Fruit fly (Drosophila melanogaster): ENCODE results near the gene CG5885.

CG5885 gene

dm6 chr2L:9907320-9908256 lies 10.5 kb downstream of the CG5885 start:
- TF ChIP-seq CG32121 (GFP tag; IDR thresholded peaks at IDR 0.05), result no peak
- TF ChIP-seq Pif1B (GFP tag; optimal IDR thresholded peaks at IDR 0.05), result peak; percentile 19
- TF ChIP-seq CG9948 (tag; optimal IDR thresholded peaks at IDR 0.05), result no peak
- TF ChIP-seq CG10348 (GFP tag; IDR thresholded peaks at IDR 0.05), result no peak
- TF ChIP-seq CG14655 (GFP tag; optimal IDR thresholded peaks at IDR 0.05), result no peak
- TF ChIP-seq EcR (GFP tag; optimal IDR thresholded peaks at IDR 0.05), result peak; percentile 60
- peak; percentile 31; the same call in 1 of the 2 replicates for TF ChIP-seq Ets98B (GFP tag; IDR thresholded peaks at IDR 0.05)
- TF ChIP-seq CG13204 (GFP tag; optimal IDR thresholded peaks at IDR 0.05), result peak; percentile 56
- no peak for TF ChIP-seq fd96Ca (GFP tag; IDR thresholded peaks at IDR 0.05)
- TF ChIP-seq CG34367 (tag; optimal IDR thresholded peaks at IDR 0.05), result no peak
- no peak for TF ChIP-seq rn (GFP tag; IDR thresholded peaks at IDR 0.05)
- TF ChIP-seq Pif1A (GFP tag; optimal IDR thresholded peaks at IDR 0.05), result no peak
- no peak for TF ChIP-seq D1 (tag; optimal IDR thresholded peaks at IDR 0.05)
- no peak for TF ChIP-seq Snoo (tag; optimal IDR thresholded peaks at IDR 0.05)
- TF ChIP-seq CG12605 (GFP tag; IDR thresholded peaks at IDR 0.05), result no peak
- no peak for TF ChIP-seq CG8159 (tag; optimal IDR thresholded peaks at IDR 0.05)
- TF ChIP-seq gl (tag; optimal IDR thresholded peaks at IDR 0.05), result peak; percentile 44
- TF ChIP-seq CG15710 (tag; optimal IDR thresholded peaks at IDR 0.05), result peak; percentile 13
- TF ChIP-seq CG17806 (tag; optimal IDR thresholded peaks at IDR 0.05), result no peak
- TF ChIP-seq CG8301 (tag; optimal IDR thresholded peaks at IDR 0.05), result no peak
- peak; percentile 60 for TF ChIP-seq CG4496 (GFP tag; IDR thresholded peaks at IDR 0.05)

DNA sequence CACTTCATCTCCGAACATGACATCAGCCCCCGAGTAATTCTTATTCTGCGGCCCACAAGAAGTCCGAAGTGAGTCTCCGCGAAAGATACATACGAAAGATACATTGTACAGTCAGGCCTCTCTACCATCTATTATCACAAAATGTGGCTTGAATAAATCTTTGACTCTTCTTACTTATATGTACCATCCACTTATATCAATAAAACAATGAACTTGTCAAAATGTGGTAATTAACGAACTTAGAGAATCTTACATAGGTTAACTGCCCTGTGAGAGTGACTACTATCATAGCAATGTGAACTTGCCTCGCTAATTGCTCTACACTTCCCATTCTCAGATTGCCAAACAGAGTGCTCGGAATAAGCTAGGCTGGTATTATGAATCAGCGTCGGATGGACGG lies 11.5 kb downstream of the CG5885 start:
- TF ChIP-seq CG12605 (GFP tag; IDR thresholded peaks at IDR 0.05) (peak; percentile 70), Ets98B (GFP tag; IDR thresholded peaks at IDR 0.05) (peak; percentile 74), CG8159 (tag; optimal IDR thresholded peaks at IDR 0.05) (peak; percentile 43), fd96Ca (GFP tag; IDR thresholded peaks at IDR 0.05) (peak; percentile 76; the same call in 2 of the 3 replicates), CG17806 (tag; optimal IDR thresholded peaks at IDR 0.05) (peak; percentile 38), gl (tag; optimal IDR thresholded peaks at IDR 0.05) (peak; percentile 21), CG13204 (GFP tag; optimal IDR thresholded peaks at IDR 0.05) (no peak), EcR (GFP tag; optimal IDR thresholded peaks at IDR 0.05) (no peak), rn (GFP tag; IDR thresholded peaks at IDR 0.05) (no peak), CG34367 (tag; optimal IDR thresholded peaks at IDR 0.05) (no peak), CG32121 (GFP tag; IDR thresholded peaks at IDR 0.05) (peak; percentile 56; the same call in 1 of the 2 replicates), Pif1B (GFP tag; optimal IDR thresholded peaks at IDR 0.05) (peak; percentile 17), CG4496 (GFP tag; IDR thresholded peaks at IDR 0.05) (peak; percentile 78), CG9948 (tag; optimal IDR thresholded peaks at IDR 0.05) (peak; percentile 12), CG8301 (tag; optimal IDR thresholded peaks at IDR 0.05) (peak; percentile 61), CG14655 (GFP tag; optimal IDR thresholded peaks at IDR 0.05) (peak; percentile 55), Pif1A (GFP tag; optimal IDR thresholded peaks at IDR 0.05) (peak; percentile 2), D1 (tag; optimal IDR thresholded peaks at IDR 0.05) (no peak)

- TF ChIP-seq CG32121 (GFP tag; IDR thresholded peaks at IDR 0.05) (no peak), CG13204 (GFP tag; optimal IDR thresholded peaks at IDR 0.05) (no peak), Pif1B (GFP tag; optimal IDR thresholded peaks at IDR 0.05) (no peak)
These were observed 15.1 kb downstream of the CG5885 start, which contains the start of gene Muc30E for dm6 chr2L:9903028-9903427. Gene Muc30E, minus strand, starts transcription at chr2L:9903128.

dm6 chr2L:9897296-9897695 lies 20.8 kb downstream of the CG5885 start, which contains the start of gene RpS2:
Gene RpS2, minus strand, starts transcription at chr2L:9897552.
- peak; percentile 37 for TF ChIP-seq Pif1B (GFP tag; optimal IDR thresholded peaks at IDR 0.05)
- no peak for TF ChIP-seq CG34367 (tag; optimal IDR thresholded peaks at IDR 0.05)
- TF ChIP-seq CG15710 (tag; optimal IDR thresholded peaks at IDR 0.05), result peak; percentile 10
- no peak for TF ChIP-seq Snoo (tag; optimal IDR thresholded peaks at IDR 0.05)
- TF ChIP-seq EcR (GFP tag; optimal IDR thresholded peaks at IDR 0.05), result no peak
- no peak for TF ChIP-seq CG17806 (tag; optimal IDR thresholded peaks at IDR 0.05)
- TF ChIP-seq CG8301 (tag; optimal IDR thresholded peaks at IDR 0.05), result no peak
- TF ChIP-seq rn (GFP tag; IDR thresholded peaks at IDR 0.05), result no peak
- TF ChIP-seq CG12605 (GFP tag; IDR thresholded peaks at IDR 0.05), result no peak

DNA sequence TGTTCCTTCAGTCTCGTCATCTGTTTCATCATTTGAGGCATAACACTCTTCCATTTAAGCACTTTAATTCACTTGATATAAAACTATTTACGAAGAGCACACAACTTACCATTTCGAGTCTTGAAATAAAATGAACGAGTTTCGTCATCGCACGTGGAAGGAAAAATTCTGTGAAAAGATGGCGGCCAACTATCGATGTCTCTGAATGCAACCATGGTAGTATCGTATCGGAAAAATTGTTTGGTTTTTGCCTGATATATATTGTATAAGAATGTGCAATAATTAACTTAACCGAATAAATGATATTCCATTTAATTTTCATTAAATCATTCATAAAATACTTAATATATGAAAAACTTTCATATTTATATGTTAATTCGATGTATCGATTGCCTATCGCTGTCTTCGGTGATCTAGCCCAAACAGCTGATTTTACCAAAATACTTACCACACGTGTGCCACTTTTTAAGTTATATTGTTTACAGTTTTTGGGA lies 23.2 kb downstream of the CG5885 start, which contains the start of gene Bka:
Bka (plus strand) TSS at position 417 of the 494 bp plus-strand sequence.
- TF ChIP-seq Pif1A (GFP tag; optimal IDR thresholded peaks at IDR 0.05) (no peak), CG4496 (GFP tag; IDR thresholded peaks at IDR 0.05) (peak; percentile 7; the same call in 1 of the 3 replicates), CG8301 (tag; optimal IDR thresholded peaks at IDR 0.05) (no peak), Pif1B (GFP tag; optimal IDR thresholded peaks at IDR 0.05) (peak; percentile 48), CG10348 (GFP tag; IDR thresholded peaks at IDR 0.05) (no peak), CG17806 (tag; optimal IDR thresholded peaks at IDR 0.05) (no peak), D1 (tag; optimal IDR thresholded peaks at IDR 0.05) (peak; percentile 30), Snoo (tag; optimal IDR thresholded peaks at IDR 0.05) (peak; percentile 59), Ets98B (GFP tag; IDR thresholded peaks at IDR 0.05) (no peak), CG32121 (GFP tag; IDR thresholded peaks at IDR 0.05) (no peak), CG14655 (GFP tag; optimal IDR thresholded peaks at IDR 0.05) (no peak), CG12605 (GFP tag; IDR thresholded peaks at IDR 0.05) (no peak), CG34367 (tag; optimal IDR thresholded peaks at IDR 0.05) (no peak), CG13204 (GFP tag; optimal IDR thresholded peaks at IDR 0.05) (no peak), CG8159 (tag; optimal IDR thresholded peaks at IDR 0.05) (no peak), CG15710 (tag; optimal IDR thresholded peaks at IDR 0.05) (peak; percentile 45), rn (GFP tag; IDR thresholded peaks at IDR 0.05) (no peak), CG9948 (tag; optimal IDR thresholded peaks at IDR 0.05) (no peak), gl (tag; optimal IDR thresholded peaks at IDR 0.05) (peak; percentile 8), fd96Ca (GFP tag; IDR thresholded peaks at IDR 0.05) (no peak), EcR (GFP tag; optimal IDR thresholded peaks at IDR 0.05) (no peak)
